Worm (Caenorhabditis elegans): Measurements from ENCODE around the gene srsx-34.

ce11 chrV:9085845-9086244 lies 50.1 kb downstream of the srsx-34 start:
- TF ChIP-seq flt-1 (GFP tag; IDR thresholded peaks at IDR 0.05) (no peak), tab-1 (GFP tag; IDR thresholded peaks at IDR 0.05) (no peak), med-1 (GFP tag; optimal IDR thresholded peaks at IDR 0.05; ENCODE audit: insufficient read depth) (no peak)
